Worm (Caenorhabditis elegans) whole organism, L4/young adult: ENCODE measurements around the gene ctf-4.

Source experiments
- W03F9.2 ChIP-seq: fragments of 150-350 bp; optimal IDR thresholded peaks from 2 replicates; lab custom pipeline; 2014; ENCODE audit warnings: missing biosample characterization, missing genetic modification characterization
- him-1 ChIP-seq: sonication (generic microtip); optimal IDR thresholded peaks from 2 replicates; lab custom pipeline; 2016; ENCODE audit warnings: missing genotype, missing genetic modification reagents, missing genetic modification characterization, missing compliant biosample characterization

ce11 chrV:10925658-10926057 lies 39.7 kb downstream of the ctf-4 start:
- no peak for TF ChIP-seq W03F9.2 (tag; lab: Kevin White, UChicago)
- no peak for TF ChIP-seq him-1 (tag; lab: Kevin White, UChicago)
